Worm (Caenorhabditis elegans) whole organism, dauer: ENCODE measurements around the gene F57B7.2.

ENCODE experiments used
- unc-62 ChIP-seq: sonication (generic microtip); optimal IDR thresholded peaks from 2 replicates; lab custom pipeline; 2017; ENCODE audit warnings: missing biosample characterization, missing genetic modification reagents, missing genetic modification characterization

The F57B7.2 gene

DNA sequence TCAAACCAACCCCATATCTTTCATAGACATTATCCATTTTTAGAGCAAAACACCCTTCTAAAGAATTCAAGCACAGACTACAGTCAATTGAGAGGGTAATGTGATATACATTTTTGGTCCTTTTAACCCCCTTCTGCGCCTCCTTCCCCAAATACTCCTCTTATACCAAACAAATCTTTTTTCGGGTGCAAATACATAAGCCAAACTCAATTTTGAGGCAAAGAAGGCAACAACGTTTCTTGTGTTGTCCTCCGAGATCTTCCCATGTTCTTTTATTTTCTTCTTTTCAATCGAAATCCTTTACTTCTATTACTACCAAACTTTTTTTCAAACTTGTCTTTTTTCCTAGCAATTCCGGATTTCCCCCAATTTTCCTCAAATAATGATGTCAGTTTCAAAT is 11.5 kb upstream of the F57B7.2 start:
- TF ChIP-seq unc-62 (GFP tag; lab: Kevin White, UChicago): no peak

ce11 chrV:11450257-11450656 is 6.9 kb upstream of the F57B7.2 start, which contains the start of gene col-156:
TSS of gene col-156 (minus strand) at chrV:11450357.
- TF ChIP-seq unc-62 (GFP tag; lab: Kevin White, UChicago): no peak

DNA sequence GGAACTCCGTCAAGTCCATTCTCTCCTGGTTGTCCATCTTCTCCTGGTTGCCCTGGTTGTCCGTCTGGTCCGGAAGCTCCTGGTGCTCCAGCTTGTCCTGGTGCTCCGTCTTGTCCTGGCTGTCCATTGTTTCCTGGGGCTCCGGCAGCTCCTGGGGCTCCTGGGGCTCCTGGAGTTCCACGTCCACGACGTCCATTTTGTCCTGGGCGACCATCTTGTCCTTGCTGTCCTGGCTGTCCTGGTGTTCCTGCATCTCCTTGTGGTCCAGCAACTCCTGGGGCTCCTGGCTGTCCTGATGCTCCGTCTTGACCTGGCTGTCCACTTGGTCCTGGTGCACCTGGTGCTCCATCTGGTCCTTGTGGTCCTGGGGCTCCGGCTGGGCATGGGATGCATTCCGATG is 6.0 kb upstream of the F57B7.2 start:
- TF ChIP-seq unc-62 (GFP tag; lab: Kevin White, UChicago): no peak

DNA sequence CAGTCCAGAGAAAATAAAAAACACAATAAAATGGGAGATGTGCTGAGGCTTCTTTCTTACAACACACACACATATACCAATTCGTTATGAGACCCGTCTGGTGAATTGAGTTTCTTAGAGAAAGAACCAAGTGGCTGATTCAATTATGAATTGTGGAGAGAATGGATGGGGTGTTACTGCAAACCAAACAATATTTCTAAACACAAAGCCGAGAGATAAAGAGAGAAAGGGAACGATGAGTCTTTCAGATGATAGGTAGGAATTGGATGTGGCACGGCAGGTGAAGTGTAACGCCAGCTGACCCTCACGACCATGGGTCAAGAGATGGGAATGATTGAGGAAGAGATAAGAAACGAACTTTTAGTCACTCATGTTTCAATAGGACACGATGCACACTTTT is 2.9 kb upstream of the F57B7.2 start, which contains the start of gene mig-17:
mig-17 (plus strand) TSS at position 389 of the 400 bp plus-strand sequence.
- TF ChIP-seq unc-62 (GFP tag; lab: Kevin White, UChicago): no peak

DNA sequence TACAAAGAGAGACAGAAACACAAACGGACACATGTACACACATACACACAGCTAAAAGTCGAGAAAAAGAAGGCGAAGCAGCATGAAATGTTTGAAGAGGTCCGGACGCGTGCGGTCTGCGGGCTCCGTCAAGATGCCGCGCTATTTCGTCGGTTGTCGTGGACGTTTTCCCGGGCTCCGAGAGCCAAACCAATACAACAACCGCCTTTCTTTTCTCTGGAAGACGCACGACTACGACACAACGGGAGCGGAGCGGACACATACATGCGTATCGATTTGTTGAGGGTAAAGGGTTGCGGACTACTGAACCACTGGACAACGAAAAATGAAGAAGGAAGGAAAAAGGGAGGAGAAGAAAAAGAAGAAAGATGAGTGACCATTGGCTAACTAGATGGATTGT is 2.0 kb upstream of the F57B7.2 start:
- no peak for TF ChIP-seq unc-62 (GFP tag; lab: Kevin White, UChicago)

DNA sequence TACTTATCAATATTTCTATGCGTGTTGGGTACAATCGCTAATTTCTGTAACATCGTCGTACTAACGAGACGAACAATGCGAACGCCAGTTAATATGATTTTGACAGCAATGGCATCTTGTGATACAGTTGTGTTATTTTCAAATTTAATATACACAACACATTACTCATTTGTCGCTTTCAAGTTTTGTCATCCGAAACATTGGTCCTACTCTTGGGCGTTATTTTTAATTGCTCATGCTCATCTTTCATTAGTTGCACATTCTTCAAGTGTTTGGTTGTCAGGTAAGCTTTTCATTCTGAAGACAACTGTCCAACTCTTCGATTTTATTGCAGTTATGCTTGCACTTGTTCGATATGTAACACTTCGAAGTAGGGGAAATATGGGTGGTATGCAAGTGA is 4.2 kb downstream of the F57B7.2 start:
- no peak for TF ChIP-seq unc-62 (GFP tag; lab: Kevin White, UChicago)

ce11 chrV:11438464-11438863 is 4.9 kb downstream of the F57B7.2 start, which contains the start of gene dmsr-1:
TSS of gene dmsr-1 (plus strand) at chrV:11438764.
- no peak for TF ChIP-seq unc-62 (GFP tag; lab: Kevin White, UChicago)

DNA sequence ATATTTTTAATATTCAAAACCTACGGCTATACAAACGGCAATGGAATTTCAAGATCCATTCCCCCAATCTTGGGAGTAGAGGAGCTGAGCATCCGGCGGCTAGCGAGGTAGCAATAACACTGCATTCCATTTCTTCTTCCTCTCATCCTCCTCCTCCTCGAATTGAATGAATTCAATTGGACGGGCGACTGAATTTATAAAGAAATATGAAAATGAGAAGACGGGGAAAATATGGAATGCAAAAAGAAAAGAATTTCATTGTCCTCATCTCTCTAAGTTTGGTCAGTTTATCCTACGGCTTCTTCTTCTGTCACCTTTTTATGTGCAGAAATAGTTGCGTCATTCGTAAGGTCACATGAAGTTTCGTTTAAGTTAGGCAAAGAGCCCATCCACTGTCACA is 7.0 kb downstream of the F57B7.2 start:
- no peak for TF ChIP-seq unc-62 (GFP tag; lab: Kevin White, UChicago)

DNA sequence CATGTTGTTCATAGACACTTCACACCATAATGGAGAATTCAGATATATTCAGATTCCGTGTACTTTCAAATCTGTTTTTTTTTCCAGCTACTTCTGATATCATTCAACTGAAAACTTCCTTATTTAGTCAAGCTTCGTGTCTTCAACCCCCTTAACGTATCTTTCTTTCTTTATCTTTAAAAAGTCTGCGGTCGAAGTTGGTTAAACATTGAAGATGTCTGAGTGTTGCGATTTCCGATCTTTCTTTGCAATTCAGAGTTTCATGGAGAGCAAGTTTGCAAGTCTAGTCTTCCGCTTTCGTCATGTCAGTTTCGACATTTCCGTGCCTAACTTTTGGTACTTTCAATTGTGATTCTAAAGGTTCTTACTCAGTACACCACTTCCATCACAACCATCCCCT is 8.2 kb downstream of the F57B7.2 start:
- TF ChIP-seq unc-62 (GFP tag; lab: Kevin White, UChicago): no peak

- TF ChIP-seq unc-62 (GFP tag; lab: Kevin White, UChicago): no peak
Measured at ce11 chrV:11430823-11431222, 12.6 kb downstream of the F57B7.2 start.

ce11 chrV:11428728-11429127 is 14.7 kb downstream of the F57B7.2 start:
- TF ChIP-seq unc-62 (GFP tag; lab: Kevin White, UChicago): no peak

- no peak for TF ChIP-seq unc-62 (GFP tag; lab: Kevin White, UChicago)
Measured at ce11 chrV:11424565-11424964, 18.8 kb downstream of the F57B7.2 start, which contains the start of gene T26H10.2. TSS of gene T26H10.2 (minus strand) at chrV:11424665.

- no peak for TF ChIP-seq unc-62 (GFP tag; lab: Kevin White, UChicago)
Measured at ce11 chrV:11421605-11422004, 21.8 kb downstream of the F57B7.2 start, which contains the start of gene des-2. TSS of gene des-2 (minus strand) at chrV:11421705.

ce11 chrV:11415059-11415458 is 28.3 kb downstream of the F57B7.2 start, which contains the start of gene deg-3:
TSS of gene deg-3 (minus strand) at chrV:11415159.
- TF ChIP-seq unc-62 (GFP tag; lab: Kevin White, UChicago): no peak

DNA sequence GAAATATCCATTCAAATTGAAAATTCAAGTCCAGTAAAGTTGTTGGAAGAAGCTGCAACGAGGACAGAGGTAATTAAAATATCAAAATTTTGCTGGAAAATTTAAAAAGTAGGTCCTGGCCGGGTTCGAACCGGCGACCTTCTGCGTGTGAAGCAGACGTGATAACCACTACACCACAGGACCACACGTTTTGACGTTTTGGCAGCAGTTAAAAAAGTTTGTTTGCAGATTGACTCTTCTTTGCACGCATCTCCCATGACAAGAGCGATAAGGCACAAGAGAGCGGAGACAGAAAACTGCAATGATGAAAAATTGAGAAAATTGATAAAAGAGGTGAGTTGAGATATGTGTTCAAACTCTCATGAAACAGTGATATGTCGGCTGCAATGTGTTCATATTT is 31.3 kb downstream of the F57B7.2 start:
- no peak for TF ChIP-seq unc-62 (GFP tag; lab: Kevin White, UChicago)

- no peak for TF ChIP-seq unc-62 (GFP tag; lab: Kevin White, UChicago)
Measured at ce11 chrV:11410902-11411561, 32.4 kb downstream of the F57B7.2 start, which contains the start of the genes K03B8.8 and grl-3. TSS of gene K03B8.8 (minus strand) at chrV:11411002. TSS of gene grl-3 (plus strand) at chrV:11411511.

ce11 chrV:11407251-11407650 is 36.2 kb downstream of the F57B7.2 start, which contains the start of gene K03B8.6:
TSS of gene K03B8.6 (plus strand) at chrV:11407584.
- TF ChIP-seq unc-62 (GFP tag; lab: Kevin White, UChicago): no peak
